Worm (Caenorhabditis elegans) whole organism, L4 larva: ENCODE data around the gene spp-30.
"Not testable (repeated sequence)": the region's sequence is repeated elsewhere in the genome, so short reads cannot be mapped to it uniquely, and the experiment has no call there.

Experiments
- F10B5.3 ChIP-seq: sonication (generic microtip); optimal IDR thresholded peaks from 2 replicates; lab custom pipeline; 2016; ENCODE audit warnings: mild to moderate bottlenecking, missing genetic modification characterization, missing compliant biosample characterization
- F37D6.2 ChIP-seq: sonication (generic microtip); optimal IDR thresholded peaks from 2 replicates; lab custom pipeline; 2016; ENCODE audit warnings: mild to moderate bottlenecking, missing genetic modification characterization, missing compliant biosample characterization
- T20F7.1 ChIP-seq: fragments of 200-800 bp; sonication (Bioruptor generic); optimal IDR thresholded peaks from 2 replicates; lab custom pipeline; 2018; ENCODE audit warnings: mild to moderate bottlenecking, missing genetic modification characterization, missing compliant biosample characterization
- T26A8.4 ChIP-seq: fragments of 200-800 bp; sonication (Bioruptor generic); IDR thresholded peaks from 2 replicates; pipeline ENCODE4 v1.3.6; 2022; ENCODE audit warnings: missing genetic modification characterization, missing compliant biosample characterization
- Y5F2A.4 ChIP-seq: fragments of 200-800 bp; sonication (Bioruptor generic); optimal IDR thresholded peaks from 2 replicates; lab custom pipeline; 2018; ENCODE audit warnings: mild to moderate bottlenecking, missing genetic modification characterization, missing compliant biosample characterization
- aha-1 ChIP-seq: fragments of 150-350 bp; peaks from one replicate; lab custom pipeline; 2014; ENCODE audit warnings: missing biosample characterization, missing genetic modification characterization
- aly-2 ChIP-seq: sonication (generic microtip); optimal IDR thresholded peaks from 2 replicates; lab custom pipeline; 2018; ENCODE audit warnings: missing biosample characterization, missing genetic modification characterization
- ceh-20 ChIP-seq: fragments of 200-800 bp; sonication (Bioruptor generic); IDR thresholded peaks from 2 replicates; pipeline ENCODE4 v1.3.6; 2022; ENCODE audit warnings: missing genetic modification reagents, missing genetic modification characterization, missing compliant biosample characterization
- ctbp-1 ChIP-seq: fragments of 200-800 bp; sonication (Bioruptor generic); IDR thresholded peaks from 2 replicates; pipeline ENCODE4 v1.3.6; 2022; ENCODE audit warnings: missing genetic modification reagents, missing genetic modification characterization, missing compliant biosample characterization
- daf-16 ChIP-seq, 3 experiments: sonication (generic microtip); optimal IDR thresholded peaks; 2 replicates each; lab custom pipeline; 2016 to 2017; ENCODE audit warnings: missing genetic modification characterization in 3 of 3, missing genetic modification reagents in 3 of 3, mild to moderate bottlenecking in 2 of 3, missing compliant biosample characterization in 2 of 3, missing biosample characterization in 1 of 3, moderate library complexity in 1 of 3
- dve-1 ChIP-seq: sonication (generic microtip); optimal IDR thresholded peaks from 2 replicates; lab custom pipeline; 2017; ENCODE audit warnings: antibody characterized with exemption, mild to moderate bottlenecking, missing genetic modification characterization, missing compliant biosample characterization; ENCODE audit not compliant: insufficient read depth
- egl-43 ChIP-seq: fragments of 200-800 bp; sonication (Bioruptor generic); IDR thresholded peaks from 2 replicates; pipeline ENCODE4 v1.3.6; 2022; ENCODE audit warnings: missing genetic modification reagents, missing genetic modification characterization, missing compliant biosample characterization
- fkh-10 ChIP-seq: fragments of 150-350 bp; optimal IDR thresholded peaks from 2 replicates; lab custom pipeline; 2014; ENCODE audit warnings: missing biosample characterization, missing genetic modification reagents, missing genetic modification characterization
- gei-8 ChIP-seq: fragments of 200-800 bp; sonication (Bioruptor generic); optimal IDR thresholded peaks from 2 replicates; lab custom pipeline; 2018; ENCODE audit warnings: mild to moderate bottlenecking, missing genetic modification characterization, missing compliant biosample characterization
- hif-1 ChIP-seq, 2 experiments: sonication (generic microtip); optimal IDR thresholded peaks; 2 replicates each; lab custom pipeline; 2016 to 2017; ENCODE audit warnings: missing compliant biosample characterization in 2 of 2, missing genetic modification characterization in 2 of 2, missing genetic modification reagents in 2 of 2, missing genotype in 2 of 2, mild to moderate bottlenecking in 1 of 2
- hlh-11 ChIP-seq: fragments of 200-800 bp; sonication (Bioruptor generic); optimal IDR thresholded peaks from 2 replicates; lab custom pipeline; 2018; ENCODE audit warnings: mild to moderate bottlenecking, missing genetic modification characterization, missing compliant biosample characterization
- hlh-30 ChIP-seq: sonication (generic microtip); optimal IDR thresholded peaks from 2 replicates; lab custom pipeline; 2017; ENCODE audit warnings: antibody characterized with exemption, mild to moderate bottlenecking, missing genetic modification characterization, missing compliant biosample characterization; ENCODE audit not compliant: insufficient read depth
- hmg-1.1 ChIP-seq: fragments of 200-800 bp; sonication (Bioruptor generic); IDR thresholded peaks from 2 replicates; pipeline ENCODE4 v1.3.6; 2022; ENCODE audit warnings: missing genetic modification reagents, missing genetic modification characterization, missing compliant biosample characterization
- lin-13 ChIP-seq: fragments of 150-350 bp; optimal IDR thresholded peaks from 2 replicates; lab custom pipeline; 2014; ENCODE audit warnings: missing biosample characterization, missing genetic modification reagents, missing genetic modification characterization
- lir-3 ChIP-seq: sonication (generic microtip); optimal IDR thresholded peaks from 2 replicates; lab custom pipeline; 2016; ENCODE audit warnings: mild to moderate bottlenecking, missing genetic modification characterization, missing compliant biosample characterization
- lsy-2 ChIP-seq, 2 experiments: fragments of 150-350 bp in 1 of 2; sonication (generic microtip) in 1 of 2; optimal IDR thresholded peaks; 2 replicates each; lab custom pipeline; 2014 to 2017; ENCODE audit warnings: missing biosample characterization in 2 of 2, missing genetic modification characterization in 2 of 2
- mep-1 ChIP-seq: fragments of 150-350 bp; sonication (generic microtip); optimal IDR thresholded peaks from 3 replicates; lab custom pipeline; 2014; ENCODE audit warnings: missing biosample characterization, missing genetic modification characterization
- mxl-3 ChIP-seq: fragments of 200-800 bp; sonication (Bioruptor generic); optimal IDR thresholded peaks from 2 replicates; lab custom pipeline; 2018; ENCODE audit warnings: mild to moderate bottlenecking, missing genetic modification characterization, missing compliant biosample characterization
- nhr-102 ChIP-seq: sonication (generic microtip); optimal IDR thresholded peaks from 2 replicates; lab custom pipeline; 2016; ENCODE audit warnings: mild to moderate bottlenecking, missing genetic modification characterization, moderate library complexity, missing compliant biosample characterization
- nhr-237 ChIP-seq: sonication (generic microtip); optimal IDR thresholded peaks from 2 replicates; lab custom pipeline; 2017; ENCODE audit warnings: missing biosample characterization, missing genetic modification characterization
- nhr-25 ChIP-seq: sonication (generic microtip); optimal IDR thresholded peaks from 2 replicates; lab custom pipeline; 2017; ENCODE audit warnings: missing genetic modification characterization, mild to moderate bottlenecking, missing compliant biosample characterization, antibody characterized with exemption, moderate library complexity, borderline replicate concordance; ENCODE audit not compliant: insufficient read depth
- nhr-28 ChIP-seq: fragments of 150-350 bp; optimal IDR thresholded peaks from 2 replicates; lab custom pipeline; 2014; ENCODE audit warnings: missing biosample characterization, missing genetic modification characterization
- nhr-48 ChIP-seq: sonication (generic microtip); optimal IDR thresholded peaks from 2 replicates; lab custom pipeline; 2016; ENCODE audit warnings: mild to moderate bottlenecking, missing genetic modification characterization, missing compliant biosample characterization
- nhr-6 ChIP-seq: fragments of 150-350 bp; optimal IDR thresholded peaks from 2 replicates; lab custom pipeline; 2014; ENCODE audit warnings: missing biosample characterization, missing genetic modification characterization
- rbr-2 ChIP-seq: sonication (generic microtip); optimal IDR thresholded peaks from 2 replicates; lab custom pipeline; 2016; ENCODE audit warnings: missing genotype, missing genetic modification characterization, missing compliant biosample characterization
- sdz-12 ChIP-seq: fragments of 200-800 bp; sonication (Bioruptor generic); optimal IDR thresholded peaks from 2 replicates; lab custom pipeline; 2018; ENCODE audit warnings: mild to moderate bottlenecking, missing genetic modification characterization, missing compliant biosample characterization
- spr-3 ChIP-seq: fragments of 200-800 bp; sonication (Bioruptor generic); optimal IDR thresholded peaks from 2 replicates; lab custom pipeline; 2018; ENCODE audit warnings: mild to moderate bottlenecking, missing genetic modification characterization, missing compliant biosample characterization
- unc-62 ChIP-seq, 3 experiments: fragments of 150-350 bp in 1 of 3; sonication (generic microtip); optimal IDR thresholded peaks in 2 of 3; peaks in 1 of 3; 1 replicate in 1 of 3; 2 replicates in 2 of 3; lab custom pipeline; 2014 to 2017; ENCODE audit warnings: missing biosample characterization in 3 of 3, missing genetic modification characterization in 3 of 3, missing genetic modification reagents in 3 of 3, missing genotype in 1 of 3
- zfp-2 ChIP-seq: sonication (generic microtip); optimal IDR thresholded peaks from 2 replicates; lab custom pipeline; 2016; ENCODE audit warnings: mild to moderate bottlenecking, missing genetic modification characterization, missing compliant biosample characterization

The spp-30 gene

ce11 chrX:11643767-11644235 lies 15.3 kb upstream of the spp-30 start, which contains the start of gene sto-4:
sto-4 (plus strand) TSS chrX:11644126.
- TF ChIP-seq nhr-237 (tag; lab: Kevin White, UChicago) (peak; percentile 9), spr-3 (peak; percentile 76), gei-8 (GFP tag; lab: Kevin White, UChicago) (peak; percentile 66), nhr-28 (tag; lab: Kevin White, UChicago) (peak; percentile 7), aha-1 (tag; lab: Kevin White, UChicago) (peak; percentile 80), unc-62 (GFP tag; optimal IDR thresholded peaks at IDR 0.05 in 1 of 2; lab: Kevin White, UChicago) (peak in 1 of 2 experiments; percentile 15), Y5F2A.4 (peak; percentile 57), zfp-2 (tag; lab: Kevin White, UChicago) (peak; percentile 39), egl-43 (GFP tag; lab: Robert Waterston, UW) (peak; percentile 41; the same call in 1 of the 2 replicates), dve-1 (tag; lab: Kevin White, UChicago) (peak; percentile 83), T20F7.1 (GFP tag; lab: Kevin White, UChicago) (peak; percentile 64), hlh-11 (tag; lab: Kevin White, UChicago) (peak; percentile 84), fkh-10 (GFP tag; lab: Kevin White, UChicago) (peak; percentile 22), ctbp-1 (GFP tag; lab: Robert Waterston, UW) (peak; percentile 91), sdz-12 (GFP tag; lab: Kevin White, UChicago) (peak; percentile 52), hlh-30 (tag; lab: Kevin White, UChicago) (peak; percentile 67), nhr-25 (tag; lab: Kevin White, UChicago) (peak; percentile 89), F37D6.2 (tag; lab: Kevin White, UChicago) (peak; percentile 76), lsy-2 (tag; optimal IDR thresholded peaks at IDR 0.05; lab: Kevin White, UChicago) (peak in 1 of 2 experiments; percentile 28), nhr-102 (tag; lab: Kevin White, UChicago) (peak; percentile 63), rbr-2 (peak; percentile 90), mep-1 (peak; percentile 77), lin-13 (GFP tag; lab: Kevin White, UChicago) (peak; percentile 22), hmg-1.1 (GFP tag; lab: Robert Waterston, UW) (peak; percentile 67), hif-1 (tag; optimal IDR thresholded peaks at IDR 0.05; lab: Kevin White, UChicago) (peak in 1 of 2 experiments; percentile 80), nhr-48 (peak; percentile 17), T26A8.4 (GFP tag; lab: Robert Waterston, UW) (peak; percentile 49), F10B5.3 (peak; percentile 51), nhr-6 (tag; lab: Kevin White, UChicago) (peak; percentile 58), mxl-3 (GFP tag; lab: Kevin White, UChicago) (peak; percentile 68), daf-16 (GFP tag; optimal IDR thresholded peaks at IDR 0.05; lab: Kevin White, UChicago) (peak in 1 of 2 experiments; percentile 77), ceh-20 (peak; percentile 67)
- TF ChIP-seq unc-62, daf-16 (tag; optimal IDR thresholded peaks at IDR 0.05; lab: Kevin White, UChicago): not testable (repeated sequence)

- TF ChIP-seq aha-1 (tag; lab: Kevin White, UChicago): peak; percentile 64
- TF ChIP-seq mep-1: no peak
These were observed 13.1 kb upstream of the spp-30 start for ce11 chrX:11641562-11641961.

ce11 chrX:11640463-11640995 lies 12.0 kb upstream of the spp-30 start:
- TF ChIP-seq ctbp-1 (GFP tag; lab: Robert Waterston, UW): 0 out of 2 replicates have a peak, but pooled peaks have one; percentile 37
- no peak for TF ChIP-seq aly-2 (tag; lab: Kevin White, UChicago)
- TF ChIP-seq lir-3 (tag; lab: Kevin White, UChicago): no peak
- TF ChIP-seq lsy-2 (tag; optimal IDR thresholded peaks at IDR 0.05; lab: Kevin White, UChicago): peak in 1 of 2 experiments; percentile 18
- 0 out of 2 replicates have a peak, but pooled peaks have one; percentile 20 for TF ChIP-seq hmg-1.1 (GFP tag; lab: Robert Waterston, UW)
- TF ChIP-seq fkh-10 (GFP tag; lab: Kevin White, UChicago): peak; percentile 95
- no peak for TF ChIP-seq T20F7.1 (GFP tag; lab: Kevin White, UChicago)
